Worm (Caenorhabditis elegans) whole organism, L3 larva: Measurements from ENCODE around the gene cccp-1.

Experiments used
- ZK546.5 ChIP-seq: sonication (generic microtip); optimal IDR thresholded peaks from 2 replicates; lab custom pipeline; 2017; ENCODE audit warnings: missing biosample characterization, missing genetic modification characterization
- ceh-16 ChIP-seq: sonication (generic microtip); optimal IDR thresholded peaks from 2 replicates; lab custom pipeline; 2017; ENCODE audit warnings: missing biosample characterization, missing genetic modification characterization
- ceh-28 ChIP-seq: fragments of 150-350 bp; optimal IDR thresholded peaks from 2 replicates; lab custom pipeline; 2014; ENCODE audit warnings: missing biosample characterization, missing genetic modification reagents, missing genetic modification characterization
- ceh-82 ChIP-seq: fragments of 150-350 bp; optimal IDR thresholded peaks from 2 replicates; lab custom pipeline; 2014; ENCODE audit warnings: missing biosample characterization, missing genetic modification characterization
- ceh-9 ChIP-seq: sonication (generic microtip); optimal IDR thresholded peaks from 2 replicates; lab custom pipeline; 2018; ENCODE audit warnings: missing biosample characterization, missing genetic modification characterization
- daf-12 ChIP-seq: fragments of 150-350 bp; optimal IDR thresholded peaks from 2 replicates; lab custom pipeline; 2014; ENCODE audit warnings: missing biosample characterization, missing genetic modification reagents, missing genetic modification characterization
- egl-27 ChIP-seq: sonication (generic microtip); optimal IDR thresholded peaks from 4 replicates; lab custom pipeline; 2017; ENCODE audit warnings: missing biosample characterization, missing genetic modification reagents, missing genetic modification characterization
- egl-5 ChIP-seq: fragments of 150-350 bp; optimal IDR thresholded peaks from 2 replicates; lab custom pipeline; 2017; ENCODE audit warnings: missing biosample characterization, missing genetic modification reagents, missing genetic modification characterization, inconsistent platforms
- elt-1 ChIP-seq: fragments of 150-350 bp; optimal IDR thresholded peaks from 2 replicates; lab custom pipeline; 2014; ENCODE audit warnings: missing biosample characterization, missing genetic modification characterization
- elt-2 ChIP-seq: sonication (generic microtip); optimal IDR thresholded peaks from 2 replicates; lab custom pipeline; 2016; ENCODE audit warnings: missing genetic modification reagents, mild to moderate bottlenecking, missing genetic modification characterization, missing compliant biosample characterization
- elt-3 ChIP-seq, 3 experiments: fragments of 150-350 bp in 1 of 3; sonication (generic microtip) in 2 of 3; optimal IDR thresholded peaks; 2 replicates in 2 of 3; 4 replicates in 1 of 3; lab custom pipeline; 2014 to 2017; ENCODE audit warnings: missing biosample characterization in 3 of 3, missing genetic modification characterization in 3 of 3
- eor-1 ChIP-seq, 2 experiments: fragments of 150-350 bp; optimal IDR thresholded peaks; 2 replicates each; lab custom pipeline; 2014 to 2018; ENCODE audit warnings: missing biosample characterization in 2 of 2, missing genetic modification characterization in 2 of 2
- fkh-10 ChIP-seq: sonication (generic microtip); optimal IDR thresholded peaks from 2 replicates; lab custom pipeline; 2017; ENCODE audit warnings: missing biosample characterization, missing genetic modification reagents, missing genetic modification characterization
- fos-1 ChIP-seq: fragments of 150-350 bp; optimal IDR thresholded peaks from 2 replicates; lab custom pipeline; 2014; ENCODE audit warnings: missing biosample characterization, missing genetic modification characterization
- jun-1 ChIP-seq: fragments of 150-350 bp; optimal IDR thresholded peaks from 2 replicates; lab custom pipeline; 2014; ENCODE audit warnings: missing biosample characterization, missing genetic modification reagents, missing genetic modification characterization
- lin-15B ChIP-seq: fragments of 150-350 bp; optimal IDR thresholded peaks from 2 replicates; lab custom pipeline; 2014; ENCODE audit warnings: missing biosample characterization, missing genetic modification characterization
- lin-39 ChIP-seq: fragments of 150-350 bp; optimal IDR thresholded peaks from 2 replicates; lab custom pipeline; 2018; ENCODE audit warnings: missing biosample characterization, missing genetic modification reagents, missing genetic modification characterization
- mdl-1 ChIP-seq: fragments of 150-350 bp; optimal IDR thresholded peaks from 2 replicates; lab custom pipeline; 2014; ENCODE audit warnings: missing biosample characterization, missing genetic modification characterization
- mml-1 ChIP-seq: fragments of 150-350 bp; sonication (generic microtip); optimal IDR thresholded peaks from 3 replicates; lab custom pipeline; 2014; ENCODE audit warnings: missing biosample characterization, missing genetic modification characterization
- nfya-1 ChIP-seq: sonication (generic microtip); optimal IDR thresholded peaks from 2 replicates; lab custom pipeline; 2017; ENCODE audit warnings: missing genetic modification characterization, mild to moderate bottlenecking, missing compliant biosample characterization, antibody characterized with exemption, moderate library complexity; ENCODE audit not compliant: insufficient read depth
- nhr-11 ChIP-seq: fragments of 150-350 bp; optimal IDR thresholded peaks from 2 replicates; lab custom pipeline; 2014; ENCODE audit warnings: missing biosample characterization, missing genetic modification characterization
- nhr-237 ChIP-seq: fragments of 150-350 bp; optimal IDR thresholded peaks from 2 replicates; lab custom pipeline; 2014; ENCODE audit warnings: missing biosample characterization, missing genetic modification characterization
- nhr-25 ChIP-seq: sonication (generic microtip); optimal IDR thresholded peaks from 2 replicates; lab custom pipeline; 2017; ENCODE audit warnings: missing biosample characterization, missing genetic modification characterization
- nhr-43 ChIP-seq: sonication (generic microtip); optimal IDR thresholded peaks from 2 replicates; lab custom pipeline; 2016; ENCODE audit warnings: mild to moderate bottlenecking, missing genetic modification characterization, missing compliant biosample characterization; ENCODE audit not compliant: poor library complexity, severe bottlenecking
- nhr-67 ChIP-seq: fragments of 150-350 bp; optimal IDR thresholded peaks from 2 replicates; lab custom pipeline; 2014; ENCODE audit warnings: missing biosample characterization, missing genetic modification characterization
- nhr-76 ChIP-seq: fragments of 150-350 bp; sonication (generic microtip); optimal IDR thresholded peaks from 5 replicates; lab custom pipeline; 2014; ENCODE audit warnings: missing biosample characterization, missing genetic modification characterization
- nhr-77 ChIP-seq: fragments of 150-350 bp; optimal IDR thresholded peaks from 2 replicates; lab custom pipeline; 2014; ENCODE audit warnings: missing biosample characterization, missing genetic modification characterization
- pha-4 ChIP-seq: fragments of 150-350 bp; optimal IDR thresholded peaks from 2 replicates; lab custom pipeline; 2014; ENCODE audit warnings: missing biosample characterization, missing genetic modification reagents, missing genetic modification characterization
- pqm-1 ChIP-seq: fragments of 150-350 bp; optimal IDR thresholded peaks from 2 replicates; lab custom pipeline; 2017; ENCODE audit warnings: missing biosample characterization, missing genetic modification characterization, inconsistent platforms
- snpc-4 ChIP-seq: fragments of 150-350 bp; optimal IDR thresholded peaks from 2 replicates; lab custom pipeline; 2014; ENCODE audit warnings: missing biosample characterization, missing genetic modification characterization
- tbx-2 ChIP-seq: sonication (generic microtip); optimal IDR thresholded peaks from 2 replicates; lab custom pipeline; 2016; ENCODE audit warnings: mild to moderate bottlenecking, missing genetic modification characterization, missing compliant biosample characterization
- unc-39 ChIP-seq: sonication (generic microtip); optimal IDR thresholded peaks from 4 replicates; lab custom pipeline; 2017; ENCODE audit warnings: missing biosample characterization, missing genetic modification characterization
- unc-62 ChIP-seq: fragments of 150-350 bp; sonication (generic microtip); optimal IDR thresholded peaks from 4 replicates; lab custom pipeline; 2014; ENCODE audit warnings: missing biosample characterization, missing genetic modification reagents, missing genetic modification characterization
- zag-1 ChIP-seq: fragments of 150-350 bp; optimal IDR thresholded peaks from 2 replicates; lab custom pipeline; 2014; ENCODE audit warnings: missing biosample characterization, missing genetic modification characterization
- ztf-11 ChIP-seq: fragments of 150-350 bp; optimal IDR thresholded peaks from 2 replicates; lab custom pipeline; 2014; ENCODE audit warnings: missing biosample characterization, missing genetic modification characterization

The cccp-1 gene

ce11 chrIII:12425846-12426405 is 46.7 kb upstream of the cccp-1 start:
- TF ChIP-seq daf-12 (tag; lab: Kevin White, UChicago) (no peak), zag-1 (tag; lab: Kevin White, UChicago) (no peak), unc-39 (tag; lab: Kevin White, UChicago) (no peak), lin-39 (tag; lab: Kevin White, UChicago) (no peak)

ce11 chrIII:12426558-12426957 is 46.1 kb upstream of the cccp-1 start, which contains the start of gene pie-1:
Gene pie-1, plus strand, starts transcription at chrIII:12426893.
- TF ChIP-seq mdl-1 (tag; lab: Kevin White, UChicago): no peak
- TF ChIP-seq unc-62 (GFP tag; lab: Kevin White, UChicago): no peak
- no peak for TF ChIP-seq snpc-4 (tag; lab: Kevin White, UChicago)
- TF ChIP-seq zag-1 (tag; lab: Kevin White, UChicago): no peak
- no peak for TF ChIP-seq tbx-2 (tag; lab: Kevin White, UChicago)
- no peak for TF ChIP-seq ceh-9 (tag; lab: Kevin White, UChicago)
- no peak for TF ChIP-seq ztf-11 (tag; lab: Kevin White, UChicago)
- TF ChIP-seq eor-1 (tag; optimal IDR thresholded peaks at IDR 0.05; lab: Kevin White, UChicago): no peak
- no peak for TF ChIP-seq nhr-77 (tag; lab: Kevin White, UChicago)
- TF ChIP-seq ZK546.5: no peak
- no peak for TF ChIP-seq nhr-25 (tag; lab: Kevin White, UChicago)
- no peak for TF ChIP-seq fos-1 (tag; lab: Kevin White, UChicago)
- TF ChIP-seq nhr-237 (tag; lab: Kevin White, UChicago): no peak
- TF ChIP-seq nhr-76 (tag; lab: Kevin White, UChicago): no peak
- TF ChIP-seq daf-12 (tag; lab: Kevin White, UChicago): no peak

ce11 chrIII:12427527-12428263 is 45.0 kb upstream of the cccp-1 start:
- TF ChIP-seq tbx-2 (tag; lab: Kevin White, UChicago) (no peak), elt-1 (tag; lab: Kevin White, UChicago) (peak; percentile 79)

ce11 chrIII:12428264-12428627 is 44.4 kb upstream of the cccp-1 start:
- TF ChIP-seq ceh-82 (tag; lab: Kevin White, UChicago) (no peak), zag-1 (tag; lab: Kevin White, UChicago) (no peak), nhr-11 (tag; lab: Kevin White, UChicago) (no peak), mml-1 (tag; lab: Kevin White, UChicago) (no peak), nhr-67 (tag; lab: Kevin White, UChicago) (no peak), ztf-11 (tag; lab: Kevin White, UChicago) (no peak), egl-5 (tag; lab: Kevin White, UChicago) (no peak), tbx-2 (tag; lab: Kevin White, UChicago) (no peak), nhr-43 (tag; lab: Kevin White, UChicago) (no peak), unc-62 (GFP tag; lab: Kevin White, UChicago) (no peak), lin-15B (tag; lab: Kevin White, UChicago) (no peak), fkh-10 (GFP tag; lab: Kevin White, UChicago) (no peak), nfya-1 (tag; lab: Kevin White, UChicago) (no peak), jun-1 (tag; lab: Kevin White, UChicago) (no peak), snpc-4 (tag; lab: Kevin White, UChicago) (no peak), pha-4 (no peak)

ce11 chrIII:12428799-12429351 is 43.8 kb upstream of the cccp-1 start:
- TF ChIP-seq ceh-16 (tag; lab: Kevin White, UChicago) (no peak), pqm-1 (tag; lab: Kevin White, UChicago) (no peak), ceh-28 (no peak), unc-62 (GFP tag; lab: Kevin White, UChicago) (no peak), eor-1 (tag; optimal IDR thresholded peaks at IDR 0.05; lab: Kevin White, UChicago) (no peak), egl-27 (no peak), elt-3 (tag; optimal IDR thresholded peaks at IDR 0.05; lab: Kevin White, UChicago) (no peak), nfya-1 (tag; lab: Kevin White, UChicago) (no peak), fos-1 (tag; lab: Kevin White, UChicago) (no peak), lin-39 (tag; lab: Kevin White, UChicago) (no peak), elt-2 (tag; lab: Kevin White, UChicago) (no peak), mml-1 (tag; lab: Kevin White, UChicago) (no peak)
- TF ChIP-seq, all 47 proteins: peak for 0
